Fruit fly (Drosophila melanogaster): Measurements from ENCODE around the gene CG12395.
A peak's percentile ranks its signal among the peaks of the same experiment; 100 is the strongest.

The CG12395 gene

dm6 chrX:16092614-16093280, 30.0 kb upstream of the CG12395 start (continued):
- TF ChIP-seq CG32006 (GFP tag; optimal IDR thresholded peaks at IDR 0.05) (peak; percentile 26), CG6276 (GFP tag; optimal IDR thresholded peaks at IDR 0.05) (peak; percentile 11), dsx (GFP tag; optimal IDR thresholded peaks at IDR 0.05; ENCODE audit: poor library complexity, severe bottlenecking) (no peak), dac (GFP tag; optimal IDR thresholded peaks at IDR 0.05) (no peak), svp (GFP tag) (peak; percentile 78), vri (GFP tag; optimal IDR thresholded peaks at IDR 0.05) (peak; percentile 31), CG11902 (GFP tag; optimal IDR thresholded peaks at IDR 0.05) (no peak), Eip75B (GFP tag; optimal IDR thresholded peaks at IDR 0.05) (peak; percentile 35)

dm6 chrX:16091431-16091990, 28.8 kb upstream of the CG12395 start, which contains the start of gene Tob:
TSS of gene Tob (minus strand) at chrX:16091495.
- TF ChIP-seq Eip93F (GFP tag; optimal IDR thresholded peaks at IDR 0.05) (peak; percentile 24), Lpt (GFP tag; optimal IDR thresholded peaks at IDR 0.05) (peak; percentile 25), CG4318 (GFP tag; optimal IDR thresholded peaks at IDR 0.05) (no peak), Met (GFP tag; optimal IDR thresholded peaks at IDR 0.05) (peak; percentile 56), CG8319 (GFP tag; optimal IDR thresholded peaks at IDR 0.05) (no peak), ss (GFP tag; optimal IDR thresholded peaks at IDR 0.05) (peak; percentile 45 to 53), salr (GFP tag; optimal IDR thresholded peaks at IDR 0.05) (no peak), vri (GFP tag; optimal IDR thresholded peaks at IDR 0.05) (peak; percentile 76), Hr4 (GFP tag; optimal IDR thresholded peaks at IDR 0.05) (peak; percentile 37), CG10669 (GFP tag; optimal IDR thresholded peaks at IDR 0.05) (no peak), CG32006 (GFP tag; optimal IDR thresholded peaks at IDR 0.05) (no peak), Gug (GFP tag; IDR thresholded peaks at IDR 0.05) (0 out of 2 replicates have a peak, but pooled peaks have one; percentile 30), net (GFP tag; optimal IDR thresholded peaks at IDR 0.05) (peak; percentile 32), cyc (GFP tag; optimal IDR thresholded peaks at IDR 0.05) (no peak), pdm3 (GFP tag; optimal IDR thresholded peaks at IDR 0.05) (peak; percentile 27), CG15336 (GFP tag; IDR thresholded peaks at IDR 0.05) (no peak), Hr39 (GFP tag; optimal IDR thresholded peaks at IDR 0.05) (no peak), fkh (GFP tag; optimal IDR thresholded peaks at IDR 0.05) (peak; percentile 60), CG6808 (GFP tag; optimal IDR thresholded peaks at IDR 0.05) (peak; percentile 32), Eip78C (GFP tag) (peak; percentile 68), dac (GFP tag; optimal IDR thresholded peaks at IDR 0.05) (no peak), topi (GFP tag; optimal IDR thresholded peaks at IDR 0.05) (peak; percentile 48), CG3032 (tag; optimal IDR thresholded peaks at IDR 0.05) (peak; percentile 10), spab (GFP tag; optimal IDR thresholded peaks at IDR 0.05) (no peak), CG7368 (GFP tag; optimal IDR thresholded peaks at IDR 0.05) (peak; percentile 34), lz (GFP tag; optimal IDR thresholded peaks at IDR 0.05) (peak; percentile 49), CG8632 (GFP tag; optimal IDR thresholded peaks at IDR 0.05) (no peak), CG3919 (GFP tag; optimal IDR thresholded peaks at IDR 0.05) (no peak), CG31627 (GFP tag; optimal IDR thresholded peaks at IDR 0.05) (peak; percentile 23), Eip75B (GFP tag; optimal IDR thresholded peaks at IDR 0.05) (peak; percentile 29), Ets96B (tag; optimal IDR thresholded peaks at IDR 0.05) (peak; percentile 9), OdsH (GFP tag; optimal IDR thresholded peaks at IDR 0.05) (peak; percentile 25), fd85E (GFP tag; optimal IDR thresholded peaks at IDR 0.05) (no peak), dsx (GFP tag; optimal IDR thresholded peaks at IDR 0.05; ENCODE audit: poor library complexity, severe bottlenecking) (peak; percentile 50), Sox102F (GFP tag; optimal IDR thresholded peaks at IDR 0.05) (peak; percentile 34), CG34406 (GFP tag; optimal IDR thresholded peaks at IDR 0.05) (peak; percentile 20), Blimp-1 (GFP tag; optimal IDR thresholded peaks at IDR 0.05) (no peak), CG6792 (GFP tag; optimal IDR thresholded peaks at IDR 0.05) (no peak), CG11762 (GFP tag; optimal IDR thresholded peaks at IDR 0.05; ENCODE audit: insufficient read depth) (no peak), CG9139 (GFP tag; optimal IDR thresholded peaks at IDR 0.05) (peak; percentile 27), CG11294 (GFP tag; IDR thresholded peaks at IDR 0.05) (no peak), CG10631 (GFP tag; optimal IDR thresholded peaks at IDR 0.05) (no peak), CG6163 (GFP tag; IDR thresholded peaks at IDR 0.05) (peak; percentile 69; the same call in 1 of the 3 replicates), CG8119 (GFP tag; IDR thresholded peaks at IDR 0.05) (peak; percentile 18; the same call in 1 of the 3 replicates), svp (GFP tag) (peak; percentile 79)

Data from whole organism, prepupa.